Worm (Caenorhabditis elegans) whole organism, early embryonic: ENCODE measurements around the gene idhb-1.
"Not testable (repeated sequence)": the region's sequence is repeated elsewhere in the genome, so short reads cannot be mapped to it uniquely, and the experiment has no call there.

ENCODE experiments used
- aly-1 ChIP-seq: sonication (generic microtip); optimal IDR thresholded peaks from 2 replicates; lab custom pipeline; 2016; ENCODE audit warnings: missing genetic modification characterization, missing compliant biosample characterization
- ama-1 ChIP-seq: fragments of 150-350 bp; optimal IDR thresholded peaks from 2 replicates; lab custom pipeline; 2014
- ceh-36 ChIP-seq: sonication (generic microtip); optimal IDR thresholded peaks from 2 replicates; lab custom pipeline; 2016; ENCODE audit warnings: missing genetic modification characterization, inconsistent platforms, missing compliant biosample characterization
- hmbx-1 ChIP-seq: sonication (generic microtip); optimal IDR thresholded peaks from 2 replicates; lab custom pipeline; 2016; ENCODE audit warnings: mild to moderate bottlenecking, missing genetic modification characterization, missing compliant biosample characterization
- tbx-37 ChIP-seq: fragments of 200-800 bp; sonication (Bioruptor generic); conservative IDR thresholded peaks from 2 replicates; pipeline ENCODE4 v1.3.6; 2022; ENCODE audit warnings: missing genetic modification reagents, missing genetic modification characterization, missing compliant biosample characterization
- tra-4 ChIP-seq: sonication (generic microtip); optimal IDR thresholded peaks from 2 replicates; lab custom pipeline; 2017; ENCODE audit warnings: missing genetic modification characterization, missing compliant biosample characterization

- not testable (repeated sequence) for TF ChIP-seq ceh-36 (tag; lab: Kevin White, UChicago); tra-4 (tag; lab: Kevin White, UChicago); tbx-37 (GFP tag; lab: Robert Waterston, UW); ama-1; hmbx-1 (tag; lab: Kevin White, UChicago); aly-1 (tag; lab: Kevin White, UChicago)
These were observed 37.1 kb downstream of the idhb-1 start for ce11 chrX:14136795-14137194.
